Worm (Caenorhabditis elegans) whole organism, L4 larva: ENCODE measurements around the gene K07H8.2.

Experiments used
- R02D3.7 ChIP-seq: fragments of 150-350 bp; sonication (generic microtip); optimal IDR thresholded peaks from 3 replicates; lab custom pipeline; 2014; ENCODE audit warnings: missing biosample characterization, missing genetic modification characterization
- arid-1 ChIP-seq: fragments of 200-800 bp; sonication (Bioruptor generic); conservative IDR thresholded peaks from 2 replicates; pipeline ENCODE4 v1.3.6; 2022; ENCODE audit warnings: missing genetic modification reagents, missing genetic modification characterization, missing compliant biosample characterization
- lir-3 ChIP-seq: sonication (generic microtip); optimal IDR thresholded peaks from 2 replicates; lab custom pipeline; 2016; ENCODE audit warnings: mild to moderate bottlenecking, missing genetic modification characterization, missing compliant biosample characterization
- pha-4 ChIP-seq, 2 experiments: fragments of 150-350 bp in 1 of 2; fragments of 200-800 bp in 1 of 2; sonication (Bioruptor generic) in 1 of 2; IDR thresholded peaks in 1 of 2; optimal IDR thresholded peaks in 1 of 2; 2 replicates each; pipeline versions ENCODE4 v1.3.6 to Lab custom; 2014 to 2022; ENCODE audit warnings: missing genetic modification characterization in 2 of 2, missing genetic modification reagents in 2 of 2, missing biosample characterization in 1 of 2, missing compliant biosample characterization in 1 of 2
- pqm-1 ChIP-seq: sonication (generic microtip); optimal IDR thresholded peaks from 2 replicates; lab custom pipeline; 2017; ENCODE audit warnings: missing biosample characterization, missing genetic modification characterization

ce11 chrIV:8289505-8289579 is 2.0 kb upstream of the K07H8.2 start, which contains the start of gene nucl-1:
- TF ChIP-seq pha-4 (GFP tag; IDR thresholded peaks at IDR 0.05; lab: Robert Waterston, UW) = no peak
- no peak for TF ChIP-seq pha-4 (tag; optimal IDR thresholded peaks at IDR 0.05; lab: Kevin White, UChicago)
- no peak for TF ChIP-seq pqm-1 (tag; lab: Kevin White, UChicago)
- TF ChIP-seq lir-3 (tag; lab: Kevin White, UChicago) = no peak
- no peak for TF ChIP-seq R02D3.7 (tag; lab: Kevin White, UChicago)
- TF ChIP-seq arid-1 = no peak
